Fruit fly (Drosophila melanogaster) whole organism, embryonic: ENCODE measurements around the gene dlg1.

Experiments used
- CG12219 ChIP-seq: fragments of 200-800 bp; sonication (Bioruptor generic); optimal IDR thresholded peaks from 3 replicates; lab custom pipeline; 2018; ENCODE audit warnings: missing biosample characterization, mild to moderate bottlenecking, missing genetic modification characterization
- CG1603 ChIP-seq: fragments of 200-800 bp; sonication (Bioruptor generic); optimal IDR thresholded peaks from 2 replicates; lab custom pipeline; 2019; ENCODE audit warnings: missing biosample characterization, mild to moderate bottlenecking, missing genetic modification characterization, moderate library complexity
- CG32767 ChIP-seq: fragments of 200-800 bp; sonication (Bioruptor generic); IDR thresholded peaks from 2 replicates; pipeline ENCODE4 v1.3.6; 2022; ENCODE audit warnings: missing biosample characterization, missing genetic modification characterization
- Chrac-16 ChIP-seq: fragments of 200-800 bp; sonication (Bioruptor generic); optimal IDR thresholded peaks from 3 replicates; lab custom pipeline; 2016; ENCODE audit warnings: missing biosample characterization, missing genetic modification characterization
- fd64A ChIP-seq: fragments of 200-800 bp; sonication (Bioruptor generic); optimal IDR thresholded peaks from 3 replicates; lab custom pipeline; 2018; ENCODE audit warnings: missing biosample characterization, mild to moderate bottlenecking, missing genetic modification characterization
- kay ChIP-seq: fragments of 200-800 bp; sonication (Bioruptor generic); optimal IDR thresholded peaks from 2 replicates; lab custom pipeline; 2016; ENCODE audit warnings: missing biosample characterization, missing genetic modification characterization
- sob ChIP-seq: fragments of 200-800 bp; sonication (Bioruptor generic); IDR thresholded peaks from 2 replicates; pipeline ENCODE4 v1.3.6; 2022; ENCODE audit warnings: missing biosample characterization, missing genetic modification characterization

DNA sequence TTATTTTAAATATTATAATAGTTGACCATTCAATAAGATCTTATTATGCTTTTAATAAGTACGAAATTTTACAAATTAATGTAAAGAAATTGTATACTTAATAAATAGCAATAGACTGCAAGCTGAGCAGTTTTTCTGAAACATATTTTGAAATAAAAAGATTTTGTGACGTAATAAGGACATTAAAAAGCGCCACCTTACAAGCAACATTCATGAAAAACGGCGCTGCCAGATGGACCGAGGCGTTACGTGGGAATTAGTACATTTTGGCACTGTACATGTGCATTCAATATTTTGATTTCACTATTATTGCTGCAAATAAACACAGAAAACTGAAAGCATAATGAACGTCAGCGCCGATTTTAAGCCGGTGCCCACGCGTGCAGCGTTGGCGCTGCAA is 20.6 kb upstream of the dlg1 start, which contains the start of gene CG1738:
- no peak for TF ChIP-seq CG32767 (GFP tag; lab: Robert Waterston, UW)
- TF ChIP-seq kay = no peak
- TF ChIP-seq CG12219 (GFP tag; lab: Kevin White, UChicago) = no peak
- TF ChIP-seq Chrac-16 (GFP tag; lab: Kevin White, UChicago) = no peak
- TF ChIP-seq CG1603 (tag; lab: Kevin White, UChicago) = peak; percentile 20
- TF ChIP-seq sob (GFP tag; lab: Robert Waterston, UW) = no peak
- no peak for TF ChIP-seq fd64A
